Worm (Caenorhabditis elegans): ENCODE results near the gene ndub-6.

Gene ndub-6

DNA sequence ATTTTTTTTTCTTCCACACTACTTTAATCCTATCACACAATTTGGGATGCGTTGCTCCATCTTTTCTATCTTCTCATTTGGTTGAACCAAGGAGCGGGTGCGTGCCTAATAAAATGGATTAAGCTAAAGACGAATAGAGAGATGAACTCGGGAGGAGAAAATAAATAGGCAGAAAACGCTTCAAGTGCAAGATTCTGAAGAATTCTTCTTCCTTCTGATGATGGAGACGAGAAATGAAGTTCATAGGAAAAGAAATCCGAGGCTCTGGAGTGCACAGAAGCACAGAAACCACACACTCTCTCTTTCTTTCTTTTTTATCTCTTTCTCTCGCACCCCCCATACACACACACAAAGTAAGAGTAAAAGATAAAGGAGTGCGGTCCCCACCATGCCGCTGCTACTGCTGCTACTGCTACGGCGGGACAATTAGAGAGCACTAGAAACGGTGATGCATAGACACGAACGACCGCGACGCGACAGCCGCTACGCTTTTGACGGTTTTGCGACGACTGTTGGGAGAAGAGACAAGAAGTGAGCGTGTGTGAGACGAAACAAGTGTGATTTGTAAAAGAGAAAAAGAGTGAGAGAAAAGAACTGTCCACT, 40.0 kb downstream of the ndub-6 start (continued):
- TF ChIP-seq K11D2.4 (GFP tag; IDR thresholded peaks at IDR 0.05), result no peak
- peak; percentile 89 for TF ChIP-seq zfh-2 (GFP tag; conservative IDR thresholded peaks at IDR 0.05)
- no peak for TF ChIP-seq sdz-38 (tag; optimal IDR thresholded peaks at IDR 0.05)
- no peak for TF ChIP-seq unc-130 (GFP tag; optimal IDR thresholded peaks at IDR 0.05)
- no peak for TF ChIP-seq zim-3 (tag; optimal IDR thresholded peaks at IDR 0.05)
- TF ChIP-seq lir-1 (GFP tag; conservative IDR thresholded peaks at IDR 0.05), result no peak
- TF ChIP-seq T26A5.8 (tag; optimal IDR thresholded peaks at IDR 0.05), result no peak
- TF ChIP-seq ekl-4 (GFP tag; IDR thresholded peaks at IDR 0.05), result no peak
- no peak for TF ChIP-seq unc-62 (GFP tag; optimal IDR thresholded peaks at IDR 0.05)
- TF ChIP-seq Y56A3A.18 (GFP tag; IDR thresholded peaks at IDR 0.05), result peak; percentile 45; the same call in 1 of the 2 replicates
- TF ChIP-seq aptf-3 (GFP tag; IDR thresholded peaks at IDR 0.05), result no peak
- peak; percentile 58 for TF ChIP-seq lin-40 (tag; optimal IDR thresholded peaks at IDR 0.05)
- TF ChIP-seq C17E4.6 (GFP tag; IDR thresholded peaks at IDR 0.05), result no peak
- TF ChIP-seq ceh-100 (GFP tag; IDR thresholded peaks at IDR 0.05), result no peak
- TF ChIP-seq D2030.7 (GFP tag; IDR thresholded peaks at IDR 0.05), result no peak
- no peak for TF ChIP-seq athp-1 (tag; optimal IDR thresholded peaks at IDR 0.05)
- TF ChIP-seq akir-1 (GFP tag; optimal IDR thresholded peaks at IDR 0.05), result no peak
- TF ChIP-seq madf-8 (GFP tag; conservative IDR thresholded peaks at IDR 0.05), result no peak
- TF ChIP-seq mes-4 (tag; optimal IDR thresholded peaks at IDR 0.05), result no peak
- 0 out of 2 replicates have a peak, but pooled peaks have one; percentile 21 for TF ChIP-seq egl-44 (GFP tag; IDR thresholded peaks at IDR 0.05)
- TF ChIP-seq chd-7 (tag; optimal IDR thresholded peaks at IDR 0.05), result peak; percentile 62
- TF ChIP-seq B0035.1 (tag; optimal IDR thresholded peaks at IDR 0.05), result no peak
- peak; percentile 47 for TF ChIP-seq egrh-3 (GFP tag; IDR thresholded peaks at IDR 0.05)
- no peak for TF ChIP-seq hmg-20 (GFP tag; IDR thresholded peaks at IDR 0.05)
- TF ChIP-seq B0019.2 (GFP tag; conservative IDR thresholded peaks at IDR 0.05), result no peak
- no peak for TF ChIP-seq bed-2 (GFP tag; IDR thresholded peaks at IDR 0.05)
- no peak for TF ChIP-seq cebp-1 (GFP tag; IDR thresholded peaks at IDR 0.05)
- TF ChIP-seq cebp-1 (tag; optimal IDR thresholded peaks at IDR 0.05), result peak; percentile 72
- no peak for TF ChIP-seq hlh-12 (tag; optimal IDR thresholded peaks at IDR 0.05)
- TF ChIP-seq lin-54 (GFP tag; optimal IDR thresholded peaks at IDR 0.05), result peak; percentile 34
- TF ChIP-seq ama-1 (optimal IDR thresholded peaks at IDR 0.05), result no peak
- no peak for TF ChIP-seq ama-1 (GFP tag; optimal IDR thresholded peaks at IDR 0.05)
- TF ChIP-seq nhr-27 (tag; optimal IDR thresholded peaks at IDR 0.05), result no peak
- TF ChIP-seq nfyb-1 (GFP tag; IDR thresholded peaks at IDR 0.05), result peak; percentile 49; the same call in 1 of the 2 replicates
- TF ChIP-seq F23B12.7 (tag; optimal IDR thresholded peaks at IDR 0.05; ENCODE audit: insufficient read depth), result no peak
- TF ChIP-seq gei-17 (GFP tag; optimal IDR thresholded peaks at IDR 0.05), result peak; percentile 48
- TF ChIP-seq F10E7.11 (tag; optimal IDR thresholded peaks at IDR 0.05), result no peak
- peak; percentile 48 for TF ChIP-seq atf-7 (tag; optimal IDR thresholded peaks at IDR 0.05)
- no peak for TF ChIP-seq nhr-120 (GFP tag; IDR thresholded peaks at IDR 0.05)
- TF ChIP-seq ceh-40 (GFP tag; IDR thresholded peaks at IDR 0.05), result no peak
- no peak for TF ChIP-seq ztf-25 (GFP tag; IDR thresholded peaks at IDR 0.05)
- peak; percentile 98 for TF ChIP-seq nhr-80 (tag; optimal IDR thresholded peaks at IDR 0.05)
- TF ChIP-seq nhr-90 (tag; optimal IDR thresholded peaks at IDR 0.05), result peak; percentile 69
- no peak for TF ChIP-seq hrde-1 (tag; optimal IDR thresholded peaks at IDR 0.05; ENCODE audit: borderline replicate concordance)
- peak; percentile 89 for TF ChIP-seq ets-4 (GFP tag; optimal IDR thresholded peaks at IDR 0.05)
- TF ChIP-seq hlh-26 (GFP tag; conservative IDR thresholded peaks at IDR 0.05), result no peak
- peak; percentile 66 for TF ChIP-seq mcd-1 (GFP tag; IDR thresholded peaks at IDR 0.05)
- TF ChIP-seq lin-26 (GFP tag; IDR thresholded peaks at IDR 0.05), result peak; percentile 53; the same call in 1 of the 2 replicates
- TF ChIP-seq tbp1 (GFP tag; optimal IDR thresholded peaks at IDR 0.05), result peak; percentile 50
- no peak for TF ChIP-seq F22D6.2 (tag; optimal IDR thresholded peaks at IDR 0.05)

All from whole organism, young adult.